Fruit fly (Drosophila melanogaster) whole organism, embryonic: ENCODE data around the gene CG11999.

ENCODE experiments used
- CG8359 ChIP-seq: fragments of 200-800 bp; sonication (Bioruptor generic); optimal IDR thresholded peaks from 2 replicates; lab custom pipeline; 2017; ENCODE audit warnings: missing biosample characterization, mild to moderate bottlenecking, missing genetic modification characterization, borderline replicate concordance
- Deaf1 ChIP-seq: fragments of 200-800 bp; optimal IDR thresholded peaks from 3 replicates; lab custom pipeline; 2019; ENCODE audit warnings: missing biosample characterization, mild to moderate bottlenecking, missing genetic modification characterization, moderate library complexity

DNA sequence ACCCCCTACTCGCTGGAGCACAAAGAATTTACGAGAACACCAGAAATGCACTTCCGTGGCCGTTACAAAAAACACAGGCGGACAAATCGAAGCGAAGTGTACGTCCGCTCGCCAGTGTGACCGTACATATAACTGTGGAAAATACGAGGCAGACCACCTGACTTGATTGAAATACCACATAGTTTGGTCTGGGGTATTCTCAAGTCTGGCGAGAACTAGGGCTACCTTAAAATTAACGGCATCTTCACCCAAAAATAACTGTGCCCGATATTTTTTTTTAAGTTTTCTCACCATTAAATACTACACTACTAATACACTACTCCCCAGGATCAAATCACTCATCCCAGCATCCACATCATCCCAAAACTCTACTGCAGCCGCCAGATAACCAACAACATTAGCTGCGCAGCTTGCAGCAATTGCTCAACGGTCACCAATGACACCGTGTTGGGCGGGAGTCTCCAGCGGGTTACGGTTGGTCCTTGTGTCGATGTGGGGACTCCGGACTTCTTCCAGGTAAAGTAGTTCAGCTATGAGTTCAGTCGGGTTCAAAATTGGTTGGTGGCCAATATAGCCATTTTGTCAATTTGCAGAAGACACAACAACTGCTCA, 13.7 kb upstream of the CG11999 start, which contains the start of gene Cerk:
- TF ChIP-seq CG8359 (no peak), Deaf1 (no peak)
